Worm (Caenorhabditis elegans): ENCODE results near the gene cid-1.

cid-1 gene

DNA sequence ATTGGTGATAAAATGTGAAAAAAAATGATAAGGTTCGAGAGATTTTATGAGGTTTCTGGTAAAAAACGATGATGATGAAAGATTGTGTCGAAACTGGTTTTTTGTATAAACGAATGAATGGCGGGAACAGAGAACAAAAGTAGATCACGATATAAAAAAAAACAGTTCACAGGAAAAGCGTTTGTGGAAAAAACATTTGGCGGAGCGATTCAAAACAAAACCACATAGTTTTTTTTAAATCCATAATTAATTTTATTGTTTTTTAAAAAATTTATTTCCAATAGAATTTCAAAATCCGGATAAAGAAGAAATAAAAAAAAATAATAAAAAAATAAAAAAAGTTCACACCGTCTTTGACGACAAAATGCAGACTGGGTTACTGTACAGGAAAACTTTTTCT is 41.7 kb downstream of the cid-1 start, which contains the start of gene ZC155.4:
Gene ZC155.4 (minus strand): TSS at position 101 of the 400 bp plus-strand sequence.
- TF ChIP-seq daf-12 (tag; optimal IDR thresholded peaks at IDR 0.05) = no peak
- TF ChIP-seq nfya-1 (tag; optimal IDR thresholded peaks at IDR 0.05; ENCODE audit: insufficient read depth) = no peak
- TF ChIP-seq lin-39 (tag; optimal IDR thresholded peaks at IDR 0.05) = no peak
- no peak for TF ChIP-seq pha-4 (tag; optimal IDR thresholded peaks at IDR 0.05)

DNA sequence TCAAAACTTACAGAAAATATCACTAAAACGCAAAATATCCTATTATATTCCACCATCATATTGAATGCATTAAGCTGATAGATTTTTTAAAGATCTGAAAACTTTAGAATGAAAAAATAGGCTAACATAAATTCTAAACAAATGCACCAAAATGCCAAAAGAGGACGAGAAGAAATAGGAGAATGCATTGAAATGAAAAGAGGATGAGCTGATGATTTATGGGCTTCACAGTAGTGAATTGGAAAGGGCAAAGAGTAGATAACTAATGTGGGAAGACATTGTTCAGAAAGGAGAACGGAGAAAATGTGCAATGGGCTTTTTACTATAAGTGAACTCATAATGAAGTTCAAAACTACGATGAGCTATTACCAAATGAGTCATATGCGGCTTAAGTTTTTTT is 43.8 kb downstream of the cid-1 start, which contains the start of gene cutl-19:
Gene cutl-19 (minus strand): TSS at position 101 of the 400 bp plus-strand sequence.
- no peak for TF ChIP-seq ceh-82 (tag; optimal IDR thresholded peaks at IDR 0.05)
- TF ChIP-seq elt-2 (tag; optimal IDR thresholded peaks at IDR 0.05) = no peak
- TF ChIP-seq ZK546.5 (tag; optimal IDR thresholded peaks at IDR 0.05) = no peak

DNA sequence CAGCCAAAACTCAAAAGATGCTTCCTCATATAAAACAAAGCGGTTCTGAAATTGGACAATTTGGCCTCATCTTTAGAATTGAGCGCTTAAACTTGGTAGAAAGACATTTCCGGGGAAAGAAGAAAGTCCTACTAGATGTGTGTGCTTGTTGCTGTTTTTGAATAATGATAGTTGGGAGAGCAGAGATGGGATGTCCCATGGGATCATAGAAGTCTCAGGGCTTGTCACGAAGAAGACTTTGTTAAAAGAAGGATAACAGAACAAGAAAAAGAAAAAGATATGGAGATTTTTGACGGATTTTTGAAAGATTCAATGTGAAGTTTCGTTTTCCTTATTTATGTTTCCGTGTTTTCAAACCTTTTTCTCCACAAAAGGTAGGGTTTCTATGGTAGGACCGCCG is 45.0 kb downstream of the cid-1 start, which contains the start of gene ZC155.2:
Gene ZC155.2 (plus strand): TSS at position 301 of the 400 bp plus-strand sequence.
- TF ChIP-seq eor-1 (tag; optimal IDR thresholded peaks at IDR 0.05) = no peak
- TF ChIP-seq lin-39 (tag; optimal IDR thresholded peaks at IDR 0.05) = peak; percentile 15

DNA sequence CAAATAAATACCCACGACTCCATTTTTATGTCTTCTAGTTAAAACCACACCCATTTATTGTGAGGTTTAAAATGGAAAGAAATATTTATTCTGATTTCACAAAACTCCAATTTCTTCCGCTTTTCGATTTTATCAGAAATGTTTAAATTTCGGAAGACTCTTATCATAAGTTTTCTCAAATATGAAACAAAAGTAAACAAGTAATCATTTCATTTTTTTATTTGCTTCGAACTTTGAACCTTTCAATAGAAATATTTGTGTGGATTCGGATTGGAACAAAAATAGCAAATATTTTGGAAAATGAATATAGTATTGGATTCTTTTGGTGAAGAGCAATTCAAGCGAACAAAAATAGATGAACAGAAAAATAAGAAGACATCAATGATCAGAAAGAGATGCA is 48.1 kb downstream of the cid-1 start:
- TF ChIP-seq pha-4 (tag; optimal IDR thresholded peaks at IDR 0.05) (peak; percentile 91), fkh-2 (tag; optimal IDR thresholded peaks at IDR 0.05) (no peak)

DNA sequence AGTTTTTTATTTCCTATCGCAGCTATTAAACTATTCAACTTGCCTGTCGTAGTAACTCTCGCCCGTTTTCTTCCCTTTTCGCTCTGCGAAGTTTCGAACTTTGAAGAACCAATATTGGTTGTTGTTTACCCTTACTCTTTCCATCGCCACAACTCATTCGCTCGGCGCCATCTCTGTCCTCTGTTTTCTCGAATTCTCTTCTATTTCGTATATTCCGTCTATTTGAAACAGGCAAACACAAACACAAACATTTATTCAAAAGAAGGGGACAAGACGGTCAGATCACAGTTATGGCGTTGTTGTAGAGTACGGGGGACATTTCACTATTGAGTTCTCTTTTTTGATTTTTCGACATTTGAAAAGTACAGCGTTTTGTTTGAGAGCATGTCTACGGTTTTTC is 49.1 kb downstream of the cid-1 start:
- no peak for TF ChIP-seq nhr-77 (tag; optimal IDR thresholded peaks at IDR 0.05)
- no peak for TF ChIP-seq eor-1 (tag; optimal IDR thresholded peaks at IDR 0.05)
- TF ChIP-seq pha-4 (tag; optimal IDR thresholded peaks at IDR 0.05) = peak; percentile 97
- TF ChIP-seq lin-15B (tag; optimal IDR thresholded peaks at IDR 0.05) = no peak
- no peak for TF ChIP-seq nfya-1 (tag; optimal IDR thresholded peaks at IDR 0.05; ENCODE audit: insufficient read depth)

DNA sequence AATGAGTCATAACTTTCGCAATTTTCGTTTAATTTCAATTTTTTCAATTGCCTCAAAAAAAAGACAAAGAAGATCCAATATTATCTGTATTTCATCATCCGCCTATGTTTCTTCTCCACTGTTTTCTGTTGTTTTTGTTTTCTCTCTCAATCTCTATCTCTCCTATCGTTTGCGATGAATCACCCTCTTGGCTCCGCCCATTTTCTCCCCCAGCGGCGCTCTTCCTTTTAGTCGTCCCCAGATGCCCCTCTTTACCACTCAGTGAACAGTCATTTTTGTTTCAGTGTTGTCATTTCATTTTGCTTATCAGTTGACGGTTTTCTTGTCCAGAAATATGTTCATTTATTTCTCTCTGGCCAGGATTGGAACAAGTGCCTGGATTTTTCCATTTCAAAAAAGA is 51.2 kb downstream of the cid-1 start:
- peak; percentile 44 for TF ChIP-seq nhr-23 (tag; optimal IDR thresholded peaks at IDR 0.05)
- peak; percentile 10 for TF ChIP-seq fos-1 (tag; optimal IDR thresholded peaks at IDR 0.05)
- no peak for TF ChIP-seq nhr-43 (tag; optimal IDR thresholded peaks at IDR 0.05; ENCODE audit: poor library complexity, severe bottlenecking)
- TF ChIP-seq elt-2 (tag; optimal IDR thresholded peaks at IDR 0.05) = peak; percentile 37
- TF ChIP-seq pqm-1 (tag; optimal IDR thresholded peaks at IDR 0.05) = peak; percentile 12
- no peak for TF ChIP-seq hmg-11 (tag; optimal IDR thresholded peaks at IDR 0.05)
- TF ChIP-seq ama-1 (optimal IDR thresholded peaks at IDR 0.05) = peak; percentile 20
- peak; percentile 3 for TF ChIP-seq egl-27 (tag; optimal IDR thresholded peaks at IDR 0.05)
- peak; percentile 28 for TF ChIP-seq nfya-1 (tag; optimal IDR thresholded peaks at IDR 0.05; ENCODE audit: insufficient read depth)
- TF ChIP-seq jun-1 (tag; optimal IDR thresholded peaks at IDR 0.05) = peak; percentile 44
- peak; percentile 12 for TF ChIP-seq pha-4 (tag; optimal IDR thresholded peaks at IDR 0.05)
- TF ChIP-seq sea-2 (GFP tag; optimal IDR thresholded peaks at IDR 0.05) = no peak
- no peak for TF ChIP-seq eor-1 (tag; optimal IDR thresholded peaks at IDR 0.05)

DNA sequence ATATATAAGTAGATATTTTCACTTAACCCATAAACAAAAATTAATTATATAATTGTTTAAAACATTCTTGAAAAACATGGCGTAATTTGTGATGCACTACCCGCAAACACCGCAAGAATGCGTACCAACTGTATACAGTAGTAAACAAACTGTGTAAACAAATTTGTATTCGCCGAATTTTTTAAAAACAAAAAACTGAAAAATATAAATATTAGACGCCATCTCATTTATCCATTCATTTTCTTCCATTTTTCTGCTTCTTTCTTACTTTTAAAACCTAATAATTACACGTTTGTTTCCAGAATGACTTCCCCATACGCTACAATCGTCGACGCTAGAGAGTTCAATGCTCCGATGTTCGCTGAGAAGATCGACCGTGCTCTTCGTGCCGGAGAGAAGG is 51.6 kb downstream of the cid-1 start, which contains the start of gene nex-1:
Gene nex-1 (plus strand): TSS at position 301 of the 400 bp plus-strand sequence.
- TF ChIP-seq fkh-10 (GFP tag; optimal IDR thresholded peaks at IDR 0.05) (no peak), lin-15B (tag; optimal IDR thresholded peaks at IDR 0.05) (no peak), fos-1 (tag; optimal IDR thresholded peaks at IDR 0.05) (no peak), nhr-25 (tag; optimal IDR thresholded peaks at IDR 0.05) (no peak), ztf-4 (tag; optimal IDR thresholded peaks at IDR 0.05) (no peak), mdl-1 (tag; optimal IDR thresholded peaks at IDR 0.05) (no peak), pha-4 (tag; optimal IDR thresholded peaks at IDR 0.05) (no peak), nhr-43 (tag; optimal IDR thresholded peaks at IDR 0.05; ENCODE audit: poor library complexity, severe bottlenecking) (no peak), nhr-67 (tag; optimal IDR thresholded peaks at IDR 0.05) (no peak)

DNA sequence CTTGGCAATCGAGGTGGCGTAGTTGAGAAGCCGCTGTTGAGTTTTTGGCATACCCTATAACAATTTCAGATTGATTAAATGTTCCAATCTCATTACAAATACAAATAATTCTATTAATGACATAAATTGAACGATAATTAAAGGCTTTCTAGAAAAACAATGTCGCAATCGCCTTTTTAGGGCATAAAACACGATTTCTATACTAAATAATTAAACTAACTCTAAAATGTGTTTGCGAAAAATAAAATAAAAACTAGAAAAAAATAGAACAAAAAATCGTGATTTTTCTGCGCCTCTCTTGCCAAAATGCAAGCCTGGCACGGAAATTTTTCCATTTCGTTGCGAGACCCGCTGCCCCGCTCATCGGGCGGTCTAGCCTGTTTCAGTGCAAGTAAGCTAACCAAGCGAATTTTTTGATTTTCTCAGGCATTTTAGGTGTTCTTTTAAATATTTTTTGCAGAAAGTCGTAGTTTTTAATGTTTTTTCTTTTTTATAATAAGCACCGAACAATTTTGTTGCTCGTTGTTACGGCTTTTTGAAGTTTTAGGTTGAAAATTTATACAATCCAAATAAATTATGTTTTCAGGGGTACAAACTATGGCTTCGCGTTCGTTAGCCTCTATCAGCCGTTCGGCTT is 54.2 kb downstream of the cid-1 start, which contains the start of the genes C34E10.12, C34E10.10 and atp-2:
Gene C34E10.12 (minus strand): TSS at position 51 of the 637 bp plus-strand sequence.
Gene C34E10.10 (minus strand): TSS at position 54 of the 637 bp plus-strand sequence.
Gene atp-2 (plus strand): TSS at position 587 of the 637 bp plus-strand sequence.
- TF ChIP-seq unc-39 (tag; optimal IDR thresholded peaks at IDR 0.05) (no peak), nhr-67 (tag; optimal IDR thresholded peaks at IDR 0.05) (no peak), ceh-28 (tag; optimal IDR thresholded peaks at IDR 0.05) (no peak), elt-2 (tag; optimal IDR thresholded peaks at IDR 0.05) (peak; percentile 62), nhr-237 (tag; optimal IDR thresholded peaks at IDR 0.05) (no peak), pqm-1 (tag; optimal IDR thresholded peaks at IDR 0.05) (peak; percentile 42), nhr-25 (tag; optimal IDR thresholded peaks at IDR 0.05) (peak; percentile 78), jun-1 (tag; optimal IDR thresholded peaks at IDR 0.05) (peak; percentile 2), sea-2 (GFP tag; optimal IDR thresholded peaks at IDR 0.05) (no peak), nhr-28 (tag; optimal IDR thresholded peaks at IDR 0.05) (no peak), eor-1 (tag; optimal IDR thresholded peaks at IDR 0.05) (no peak), ama-1 (optimal IDR thresholded peaks at IDR 0.05) (peak; percentile 42), skn-1 (tag; optimal IDR thresholded peaks at IDR 0.05) (peak; percentile 57), nhr-77 (tag; optimal IDR thresholded peaks at IDR 0.05) (no peak), unc-62 (GFP tag; optimal IDR thresholded peaks at IDR 0.05) (no peak), ceh-9 (tag; optimal IDR thresholded peaks at IDR 0.05) (no peak), daf-12 (tag; optimal IDR thresholded peaks at IDR 0.05) (no peak), lin-39 (tag; optimal IDR thresholded peaks at IDR 0.05) (peak; percentile 94), egl-27 (tag; optimal IDR thresholded peaks at IDR 0.05) (no peak), hmg-11 (tag; optimal IDR thresholded peaks at IDR 0.05) (peak; percentile 91), tbx-2 (tag; optimal IDR thresholded peaks at IDR 0.05) (peak; percentile 29), nhr-12 (tag; optimal IDR thresholded peaks at IDR 0.05) (no peak)

All from whole organism, L3 larva.